Fruit fly (Drosophila melanogaster) whole organism, embryonic: Measurements from ENCODE around the gene Snx17.
A peak's percentile ranks its signal among the peaks of the same experiment; 100 is the strongest.

ENCODE experiments used
- Atf3 ChIP-seq: fragments of 200-800 bp; sonication (Bioruptor generic); optimal IDR thresholded peaks from 3 replicates; lab custom pipeline; 2016; ENCODE audit warnings: missing biosample characterization, missing genetic modification characterization
- C15 ChIP-seq: fragments of 200-800 bp; sonication (Bioruptor generic); IDR thresholded peaks from 3 replicates; pipeline ENCODE4 v1.3.6; 2022; ENCODE audit warnings: missing biosample characterization, missing genetic modification characterization
- CG10147 ChIP-seq: fragments of 200-800 bp; sonication (Bioruptor generic); optimal IDR thresholded peaks from 2 replicates; lab custom pipeline; 2019; ENCODE audit warnings: missing biosample characterization, mild to moderate bottlenecking, missing genetic modification characterization, moderate library complexity
- CG11695 ChIP-seq: fragments of 200-800 bp; sonication (Bioruptor generic); IDR thresholded peaks from 3 replicates; pipeline ENCODE4 v1.3.6; 2022; ENCODE audit warnings: missing biosample characterization, missing genetic modification characterization
- CG15269 ChIP-seq: fragments of 200-800 bp; sonication (Bioruptor generic); optimal IDR thresholded peaks from 2 replicates; lab custom pipeline; 2018; ENCODE audit warnings: missing biosample characterization, mild to moderate bottlenecking, missing genetic modification characterization, moderate library complexity
- CG18262 ChIP-seq: fragments of 200-800 bp; optimal IDR thresholded peaks from 3 replicates; lab custom pipeline; 2019; ENCODE audit warnings: missing biosample characterization, mild to moderate bottlenecking, missing genetic modification characterization, moderate library complexity
- CG2875 ChIP-seq: fragments of 200-800 bp; sonication (Bioruptor generic); optimal IDR thresholded peaks from 2 replicates; lab custom pipeline; 2017; ENCODE audit warnings: missing biosample characterization, mild to moderate bottlenecking, missing genetic modification characterization, missing genetic modification reagents
- CG4424 ChIP-seq: fragments of 200-800 bp; sonication (Bioruptor generic); optimal IDR thresholded peaks from 3 replicates; lab custom pipeline; 2016; ENCODE audit warnings: missing biosample characterization, missing genetic modification characterization
- CG4617 ChIP-seq: fragments of 200-800 bp; sonication (Bioruptor generic); optimal IDR thresholded peaks from 3 replicates; lab custom pipeline; 2016; ENCODE audit warnings: missing biosample characterization, missing genetic modification characterization, borderline replicate concordance
- CG5180 ChIP-seq: fragments of 200-800 bp; sonication (Bioruptor generic); optimal IDR thresholded peaks from 3 replicates; lab custom pipeline; 2017; ENCODE audit warnings: missing biosample characterization, missing genetic modification characterization, mild to moderate bottlenecking, moderate library complexity, missing genetic modification reagents
- CG5245 ChIP-seq: fragments of 200-800 bp; sonication (Bioruptor generic); optimal IDR thresholded peaks from 3 replicates; lab custom pipeline; 2016; ENCODE audit warnings: missing biosample characterization, missing genetic modification characterization
- CG7372 ChIP-seq: fragments of 200-800 bp; sonication (Bioruptor generic); IDR thresholded peaks from 2 replicates; pipeline ENCODE4 v1.3.6; 2022; ENCODE audit warnings: missing biosample characterization, missing genetic modification characterization
- CG9727 ChIP-seq: fragments of 200-800 bp; sonication (Bioruptor generic); optimal IDR thresholded peaks from 3 replicates; lab custom pipeline; 2017; ENCODE audit warnings: missing biosample characterization, mild to moderate bottlenecking, missing genetic modification characterization
- Camta ChIP-seq: fragments of 200-800 bp; sonication (Bioruptor generic); optimal IDR thresholded peaks from 2 replicates; lab custom pipeline; 2016; ENCODE audit warnings: missing biosample characterization, missing genetic modification characterization
- CoRest ChIP-seq: fragments of 200-800 bp; sonication (Bioruptor generic); optimal IDR thresholded peaks from 3 replicates; lab custom pipeline; 2018; ENCODE audit warnings: missing biosample characterization, mild to moderate bottlenecking, missing genetic modification characterization, moderate library complexity
- Dbx ChIP-seq: fragments of 200-800 bp; sonication (Bioruptor generic); IDR thresholded peaks from 3 replicates; pipeline ENCODE4 v1.3.6; 2022; ENCODE audit warnings: missing biosample characterization, missing genetic modification characterization
- Dip2 ChIP-seq: fragments of 200-800 bp; sonication (Bioruptor generic); IDR thresholded peaks from 2 replicates; pipeline ENCODE4 v1.3.6; 2022; ENCODE audit warnings: missing biosample characterization, missing genetic modification characterization
- Doc2 ChIP-seq: fragments of 200-800 bp; sonication (Bioruptor generic); IDR thresholded peaks from 2 replicates; pipeline ENCODE4 v1.3.6; 2022; ENCODE audit warnings: missing biosample characterization, missing genetic modification characterization
- Fer1 ChIP-seq: fragments of 200-800 bp; sonication (Bioruptor generic); optimal IDR thresholded peaks from 2 replicates; lab custom pipeline; 2017; ENCODE audit warnings: missing biosample characterization, mild to moderate bottlenecking, missing genetic modification characterization
- Fer3 ChIP-seq: fragments of 200-800 bp; sonication (Bioruptor generic); optimal IDR thresholded peaks from 2 replicates; lab custom pipeline; 2018; ENCODE audit warnings: missing biosample characterization, mild to moderate bottlenecking, missing genetic modification characterization, moderate library complexity
- Meics ChIP-seq: fragments of 200-800 bp; sonication (Bioruptor generic); optimal IDR thresholded peaks from 2 replicates; lab custom pipeline; 2017; ENCODE audit warnings: missing biosample characterization, mild to moderate bottlenecking, missing genetic modification characterization
- PHDP ChIP-seq: fragments of 200-800 bp; sonication (Bioruptor generic); optimal IDR thresholded peaks from 3 replicates; lab custom pipeline; 2018; ENCODE audit warnings: missing biosample characterization, mild to moderate bottlenecking, missing genetic modification characterization, moderate library complexity
- Sry-β ChIP-seq: fragments of 200-800 bp; sonication (Bioruptor generic); optimal IDR thresholded peaks from 2 replicates; lab custom pipeline; 2018; ENCODE audit warnings: missing biosample characterization, mild to moderate bottlenecking, missing genetic modification characterization, moderate library complexity
- Trl ChIP-seq, 3 experiments: fragments of >200 bp in 2 of 3; fragments of 200-800 bp in 1 of 3; sonication (Bioruptor generic) in 1 of 3; optimal IDR thresholded peaks; 2 replicates in 1 of 3; 3 replicates in 2 of 3; lab custom pipeline; 2016 to 2017; ENCODE audit warnings: missing biosample characterization in 1 of 3, missing genetic modification characterization in 1 of 3
- ash1 ChIP-seq: fragments of 200-800 bp; sonication (Bioruptor generic); optimal IDR thresholded peaks from 2 replicates; lab custom pipeline; 2018; ENCODE audit warnings: missing biosample characterization, mild to moderate bottlenecking, missing genetic modification characterization
- corto ChIP-seq: fragments of 200-800 bp; sonication (Bioruptor generic); optimal IDR thresholded peaks from 2 replicates; lab custom pipeline; 2016; ENCODE audit warnings: missing biosample characterization, mild to moderate bottlenecking, missing genetic modification characterization, moderate library complexity
- croc ChIP-seq: fragments of 200-800 bp; sonication (Bioruptor generic); conservative IDR thresholded peaks from 3 replicates; pipeline ENCODE4 v1.3.6; 2022; ENCODE audit warnings: missing biosample characterization, missing genetic modification characterization
- dm ChIP-seq: fragments of 200-800 bp; sonication (Bioruptor generic); optimal IDR thresholded peaks from 3 replicates; lab custom pipeline; 2016; ENCODE audit warnings: missing biosample characterization, missing genetic modification characterization
- dmrt99B ChIP-seq: fragments of 200-800 bp; sonication (Bioruptor generic); optimal IDR thresholded peaks from 2 replicates; lab custom pipeline; 2018; ENCODE audit warnings: missing biosample characterization, mild to moderate bottlenecking, missing genetic modification characterization, moderate library complexity
- exex ChIP-seq: fragments of 200-800 bp; sonication (Bioruptor generic); optimal IDR thresholded peaks from 4 replicates; lab custom pipeline; 2018; ENCODE audit warnings: missing biosample characterization, mild to moderate bottlenecking, missing genetic modification characterization, moderate library complexity
- fd3F ChIP-seq: fragments of 200-800 bp; sonication (Bioruptor generic); optimal IDR thresholded peaks from 2 replicates; lab custom pipeline; 2018; ENCODE audit warnings: missing biosample characterization, mild to moderate bottlenecking, missing genetic modification characterization, moderate library complexity
- gcm ChIP-seq: fragments of 200-800 bp; sonication (Bioruptor generic); optimal IDR thresholded peaks from 2 replicates; lab custom pipeline; 2019; ENCODE audit warnings: missing biosample characterization, mild to moderate bottlenecking, missing genetic modification characterization, moderate library complexity
- grau ChIP-seq: fragments of 200-800 bp; optimal IDR thresholded peaks from 3 replicates; lab custom pipeline; 2019; ENCODE audit warnings: missing biosample characterization, mild to moderate bottlenecking, missing genetic modification characterization, moderate library complexity
- her ChIP-seq: fragments of 200-800 bp; sonication (Bioruptor generic); optimal IDR thresholded peaks from 2 replicates; lab custom pipeline; 2016; ENCODE audit warnings: missing biosample characterization, missing genetic modification characterization
- kah ChIP-seq: fragments of 200-800 bp; sonication (Bioruptor generic); optimal IDR thresholded peaks from 2 replicates; lab custom pipeline; 2018; ENCODE audit warnings: missing biosample characterization, mild to moderate bottlenecking, missing genetic modification characterization
- kni ChIP-seq: fragments of 200-800 bp; sonication (Bioruptor generic); optimal IDR thresholded peaks from 3 replicates; lab custom pipeline; 2017; ENCODE audit warnings: mild to moderate bottlenecking, missing biosample characterization, missing genetic modification reagents, missing genetic modification characterization
- lbe ChIP-seq: fragments of 200-800 bp; sonication (Bioruptor generic); optimal IDR thresholded peaks from 2 replicates; lab custom pipeline; 2016; ENCODE audit warnings: missing biosample characterization, mild to moderate bottlenecking, missing genetic modification characterization
- lilli ChIP-seq: fragments of 200-800 bp; sonication (Bioruptor generic); optimal IDR thresholded peaks from 3 replicates; lab custom pipeline; 2016; ENCODE audit warnings: missing biosample characterization, missing genetic modification characterization
- mam ChIP-seq: fragments of 200-800 bp; sonication (Bioruptor generic); optimal IDR thresholded peaks from 3 replicates; lab custom pipeline; 2016; ENCODE audit warnings: missing biosample characterization, missing genetic modification characterization
- nau ChIP-seq: fragments of 200-800 bp; sonication (Bioruptor generic); optimal IDR thresholded peaks from 3 replicates; lab custom pipeline; 2017; ENCODE audit warnings: missing biosample characterization, mild to moderate bottlenecking, missing genetic modification characterization, missing genetic modification reagents
- nerfin-1 ChIP-seq: fragments of 200-800 bp; sonication (Bioruptor generic); optimal IDR thresholded peaks from 3 replicates; lab custom pipeline; 2019; ENCODE audit warnings: missing biosample characterization, mild to moderate bottlenecking, missing genetic modification characterization, moderate library complexity
- pnt ChIP-seq: fragments of 200-800 bp; sonication (Bioruptor generic); optimal IDR thresholded peaks from 3 replicates; lab custom pipeline; 2016; ENCODE audit warnings: missing biosample characterization, missing genetic modification characterization
- rib ChIP-seq: fragments of 200-800 bp; sonication (Bioruptor generic); IDR thresholded peaks from 2 replicates; pipeline ENCODE4 v1.3.6; 2022; ENCODE audit warnings: missing biosample characterization, missing genetic modification characterization
- row ChIP-seq: fragments of 200-800 bp; sonication (Bioruptor generic); IDR thresholded peaks from 3 replicates; pipeline ENCODE4 v1.3.6; 2022; ENCODE audit warnings: missing biosample characterization, missing genetic modification characterization
- run ChIP-seq: fragments of 200-800 bp; sonication (Bioruptor generic); optimal IDR thresholded peaks from 3 replicates; lab custom pipeline; 2018; ENCODE audit warnings: missing biosample characterization, mild to moderate bottlenecking, missing genetic modification characterization
- sens ChIP-seq: fragments of 200-800 bp; sonication (Bioruptor generic); peaks from one replicate; lab custom pipeline; 2016; ENCODE audit warnings: missing biosample characterization, missing genetic modification characterization
- slbo ChIP-seq: fragments of 200-800 bp; sonication (Bioruptor generic); IDR thresholded peaks from 2 replicates; pipeline ENCODE4 v1.3.6; 2022; ENCODE audit warnings: missing biosample characterization, missing genetic modification characterization
- slou ChIP-seq: fragments of 200-800 bp; sonication (Bioruptor generic); optimal IDR thresholded peaks from 3 replicates; lab custom pipeline; 2016; ENCODE audit warnings: missing biosample characterization, missing genetic modification characterization
- so ChIP-seq: fragments of 200-800 bp; sonication (Bioruptor generic); IDR thresholded peaks from 3 replicates; pipeline ENCODE4 v1.3.6; 2022; ENCODE audit warnings: missing biosample characterization, missing genetic modification characterization

The Snx17 gene

DNA sequence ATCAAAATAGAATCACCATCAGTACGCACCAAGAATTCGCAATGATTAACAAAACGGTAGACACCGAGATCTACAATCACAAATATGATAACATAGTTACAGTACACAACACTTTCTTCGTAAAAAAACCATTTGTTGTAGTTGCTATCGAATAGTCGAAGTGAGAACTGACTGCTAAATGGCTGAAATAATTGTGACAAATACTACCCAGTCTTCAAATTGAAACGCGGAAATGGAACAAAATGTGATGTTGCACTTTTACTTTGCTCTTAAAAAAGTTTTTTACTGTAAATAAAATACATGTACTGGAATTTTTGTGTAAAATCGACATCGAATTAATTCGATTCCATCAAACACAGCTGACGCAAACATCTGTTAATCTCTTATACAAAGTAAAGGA lies 24.7 kb upstream of the Snx17 start, which contains the start of gene ova (continued):
- TF ChIP-seq croc (no peak), CG7372 (GFP tag; lab: Robert Waterston, UW) (no peak), Dip2 (GFP tag; lab: Robert Waterston, UW) (no peak), gcm (no peak), C15 (GFP tag; lab: Robert Waterston, UW) (no peak)

DNA sequence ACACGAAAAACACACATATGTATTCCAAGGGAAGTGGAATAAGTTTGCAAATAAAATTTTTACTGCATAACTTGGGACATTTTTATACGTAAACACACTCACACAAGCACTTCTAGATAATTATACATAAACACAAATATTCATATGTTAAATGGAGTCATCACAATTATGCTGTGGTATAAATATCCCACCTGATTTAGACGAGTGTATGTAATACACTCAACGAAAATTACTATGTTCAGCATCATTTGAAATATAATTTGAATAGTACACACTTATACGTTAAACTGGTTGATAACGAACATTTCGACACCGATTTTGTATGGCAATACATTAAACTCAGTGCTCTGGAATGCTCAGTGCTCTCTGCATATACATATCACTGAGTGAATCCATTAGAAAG lies 24.3 kb upstream of the Snx17 start:
- TF ChIP-seq CG5180 (GFP tag; lab: Kevin White, UChicago) (peak; percentile 18), grau (tag; lab: Kevin White, UChicago) (peak; percentile 31), rib (GFP tag; lab: Robert Waterston, UW) (0 out of 2 replicates have a peak, but pooled peaks have one; percentile 58), dm (GFP tag; lab: Kevin White, UChicago) (no peak), CG10147 (peak; percentile 4), Meics (GFP tag; lab: Kevin White, UChicago) (peak; percentile 44), pnt (peak; percentile 7), fd3F (GFP tag; lab: Kevin White, UChicago) (no peak), Atf3 (GFP tag; lab: Kevin White, UChicago) (peak; percentile 2), CoRest (tag; lab: Kevin White, UChicago) (peak; percentile 4), kni (GFP tag; lab: Kevin White, UChicago) (peak; percentile 31), run (tag; lab: Kevin White, UChicago) (no peak), PHDP (tag; lab: Kevin White, UChicago) (peak; percentile 47), so (GFP tag; lab: Robert Waterston, UW) (0 out of 3 replicates have a peak, but pooled peaks have one; percentile 25), Sry-β (GFP tag; lab: Kevin White, UChicago) (no peak), CG2875 (peak; percentile 17), CG9727 (GFP tag; lab: Kevin White, UChicago) (peak; percentile 19), Camta (GFP tag; lab: Kevin White, UChicago) (peak; percentile 27), corto (GFP tag; lab: Kevin White, UChicago) (no peak), nau (GFP tag; lab: Kevin White, UChicago) (peak; percentile 42), kah (no peak), lbe (GFP tag; lab: Kevin White, UChicago) (peak; percentile 57), row (no peak), slbo (GFP tag; lab: Robert Waterston, UW) (peak; percentile 42; the same call in 1 of the 2 replicates), Trl (optimal IDR thresholded peaks at IDR 0.05; lab: Kevin White, UChicago) (peak in 1 of 2 experiments; percentile 7), Trl (GFP tag; optimal IDR thresholded peaks at IDR 0.05; lab: Kevin White, UChicago) (peak; percentile 35), CG11695 (0 out of 3 replicates have a peak, but pooled peaks have one; percentile 39), CG15269 (tag; lab: Kevin White, UChicago) (peak; percentile 9), lilli (GFP tag; lab: Kevin White, UChicago) (peak; percentile 34), mam (GFP tag; lab: Kevin White, UChicago) (peak; percentile 54), Doc2 (GFP tag; lab: Robert Waterston, UW) (no peak), Dbx (GFP tag; lab: Robert Waterston, UW) (0 out of 3 replicates have a peak, but pooled peaks have one; percentile 51), Fer1 (GFP tag; lab: Kevin White, UChicago) (peak; percentile 31), CG18262 (tag; lab: Kevin White, UChicago) (peak; percentile 11), her (GFP tag; lab: Kevin White, UChicago) (peak; percentile 14), CG5245 (GFP tag; lab: Kevin White, UChicago) (peak; percentile 5), ash1 (GFP tag; lab: Kevin White, UChicago) (no peak), CG4617 (GFP tag; lab: Kevin White, UChicago) (peak; percentile 47), sens (GFP tag; lab: Kevin White, UChicago) (peak; percentile 82), exex (peak; percentile 32), Fer3 (tag; lab: Kevin White, UChicago) (peak; percentile 11), slou (GFP tag; lab: Kevin White, UChicago) (no peak), dmrt99B (tag; lab: Kevin White, UChicago) (no peak), CG4424 (GFP tag; lab: Kevin White, UChicago) (no peak), nerfin-1 (tag; lab: Kevin White, UChicago) (peak; percentile 60)
